Fruit fly (Drosophila melanogaster): ENCODE data around the gene osa.

osa gene

dm6 chr3R:17699891-17700487 lies 18.2 kb downstream of the osa start (continued):
- TF ChIP-seq mirr (GFP tag; optimal IDR thresholded peaks at IDR 0.05) (peak; percentile 40), crol (GFP tag; IDR thresholded peaks at IDR 0.05) (peak; percentile 88), CG13894 (tag; optimal IDR thresholded peaks at IDR 0.05) (no peak), exex (tag; optimal IDR thresholded peaks at IDR 0.05) (no peak), CG6175 (GFP tag; IDR thresholded peaks at IDR 0.05) (peak; percentile 62; the same call in 1 of the 3 replicates), Gug (GFP tag; IDR thresholded peaks at IDR 0.05) (peak; percentile 95; the same call in 1 of the 4 replicates), chm (GFP tag; IDR thresholded peaks at IDR 0.05) (peak; percentile 85; the same call in 1 of the 2 replicates), CG16813 (GFP tag; IDR thresholded peaks at IDR 0.05; ENCODE audit: partially characterized antibody) (no peak), vvl (GFP tag; IDR thresholded peaks at IDR 0.05) (no peak), CG4360 (GFP tag; IDR thresholded peaks at IDR 0.05) (peak; percentile 74; the same call in 1 of the 2 replicates), toy (GFP tag; IDR thresholded peaks at IDR 0.05) (no peak), ERR (GFP tag; optimal IDR thresholded peaks at IDR 0.05) (peak; percentile 34), ftz-f1 (GFP tag; optimal IDR thresholded peaks at IDR 0.05) (peak; percentile 50)

dm6 chr3R:17686875-17687274 lies 31.3 kb downstream of the osa start, which contains the start of gene CG31249:
Gene CG31249, minus strand, starts transcription at chr3R:17687071.
- TF ChIP-seq MBD-R2 (GFP tag; IDR thresholded peaks at IDR 0.05) (peak; percentile 76), CG3065 (GFP tag; optimal IDR thresholded peaks at IDR 0.05) (no peak), CTCF (GFP tag; optimal IDR thresholded peaks at IDR 0.05) (no peak), CG30020 (tag; optimal IDR thresholded peaks at IDR 0.05) (peak; percentile 33), CG15269 (tag; optimal IDR thresholded peaks at IDR 0.05) (no peak), onecut (GFP tag; IDR thresholded peaks at IDR 0.05) (peak; percentile 42), cad (GFP tag; optimal IDR thresholded peaks at IDR 0.05) (no peak), Lpt (GFP tag; optimal IDR thresholded peaks at IDR 0.05) (no peak), danr (GFP tag; IDR thresholded peaks at IDR 0.05) (no peak), CG7357 (GFP tag; IDR thresholded peaks at IDR 0.05) (no peak), wdn (GFP tag; IDR thresholded peaks at IDR 0.05) (no peak), trem (tag; optimal IDR thresholded peaks at IDR 0.05) (peak; percentile 98), Mes4 (GFP tag; optimal IDR thresholded peaks at IDR 0.05) (no peak), CG2678 (tag; optimal IDR thresholded peaks at IDR 0.05) (no peak), Dref (GFP tag; IDR thresholded peaks at IDR 0.05) (peak; percentile 77), CG14965 (GFP tag; optimal IDR thresholded peaks at IDR 0.05; ENCODE audit: borderline replicate concordance) (no peak), fd102C (GFP tag; optimal IDR thresholded peaks at IDR 0.05) (no peak), CG30403 (GFP tag; optimal IDR thresholded peaks at IDR 0.05) (no peak), pfk (GFP tag; optimal IDR thresholded peaks at IDR 0.05) (no peak), CG11085 (GFP tag; IDR thresholded peaks at IDR 0.05) (no peak), ATbp (GFP tag; optimal IDR thresholded peaks at IDR 0.05) (no peak), CG16815 (GFP tag; optimal IDR thresholded peaks at IDR 0.05) (no peak), jumu (GFP tag; optimal IDR thresholded peaks at IDR 0.05) (no peak), CG17829 (tag; optimal IDR thresholded peaks at IDR 0.05) (peak; percentile 29), zf30C (GFP tag; optimal IDR thresholded peaks at IDR 0.05) (peak; percentile 21), sqz (GFP tag; optimal IDR thresholded peaks at IDR 0.05) (no peak), nmo (GFP tag; optimal IDR thresholded peaks at IDR 0.05) (no peak), CG6791 (GFP tag; IDR thresholded peaks at IDR 0.05; ENCODE audit: partially characterized antibody) (peak; percentile 79), Bgb (GFP tag; IDR thresholded peaks at IDR 0.05; ENCODE audit: partially characterized antibody) (peak; percentile 80), CG14860 (GFP tag; IDR thresholded peaks at IDR 0.05; ENCODE audit: partially characterized antibody) (0 out of 3 replicates have a peak, but pooled peaks have one; percentile 40), CG14667 (GFP tag; IDR thresholded peaks at IDR 0.05) (no peak), CG9817 (tag; optimal IDR thresholded peaks at IDR 0.05) (no peak), CG17385 (GFP tag; optimal IDR thresholded peaks at IDR 0.05) (no peak), ham (GFP tag; IDR thresholded peaks at IDR 0.05) (no peak), salm (tag; optimal IDR thresholded peaks at IDR 0.05) (no peak), tna (GFP tag; IDR thresholded peaks at IDR 0.05; ENCODE audit: partially characterized antibody) (peak; percentile 62), CG8478 (optimal IDR thresholded peaks at IDR 0.05) (no peak), Dbx (GFP tag; IDR thresholded peaks at IDR 0.05) (peak; percentile 27; the same call in 1 of the 3 replicates)
